Worm (Caenorhabditis elegans) whole organism, mixed stage, embryonic: ENCODE results near the gene sptl-1.

Source experiments
- M03D4.4 ChIP-seq: sonication (generic microtip); optimal IDR thresholded peaks from 2 replicates; lab custom pipeline; 2017; ENCODE audit warnings: mild to moderate bottlenecking, missing genetic modification characterization, missing compliant biosample characterization
- bed-3 ChIP-seq: fragments of 200-800 bp; sonication (Bioruptor generic); optimal IDR thresholded peaks from 3 replicates; lab custom pipeline; 2018; ENCODE audit warnings: mild to moderate bottlenecking, missing genetic modification characterization, moderate library complexity, missing compliant biosample characterization
- ceh-39 ChIP-seq: fragments of 150-350 bp; optimal IDR thresholded peaks from 2 replicates; lab custom pipeline; 2014; ENCODE audit warnings: missing biosample characterization, missing genetic modification characterization
- ceh-43 ChIP-seq: fragments of 200-800 bp; sonication (Bioruptor generic); optimal IDR thresholded peaks from 2 replicates; lab custom pipeline; 2018; ENCODE audit warnings: mild to moderate bottlenecking, missing genetic modification characterization, moderate library complexity, missing compliant biosample characterization
- ceh-83 ChIP-seq: fragments of 200-800 bp; sonication (Bioruptor generic); optimal IDR thresholded peaks from 2 replicates; lab custom pipeline; 2018; ENCODE audit warnings: mild to moderate bottlenecking, missing genetic modification characterization, missing compliant biosample characterization
- ces-1 ChIP-seq: fragments of 150-350 bp; optimal IDR thresholded peaks from 2 replicates; lab custom pipeline; 2014; ENCODE audit warnings: missing biosample characterization, missing genetic modification reagents, missing genetic modification characterization
- cnd-1 ChIP-seq: fragments of 200-800 bp; sonication (Bioruptor generic); optimal IDR thresholded peaks from 2 replicates; lab custom pipeline; 2018; ENCODE audit warnings: mild to moderate bottlenecking, missing genetic modification characterization, missing compliant biosample characterization
- drap-1 ChIP-seq: fragments of 200-800 bp; sonication (Bioruptor generic); optimal IDR thresholded peaks from 3 replicates; lab custom pipeline; 2018; ENCODE audit warnings: mild to moderate bottlenecking, missing genetic modification characterization, missing compliant biosample characterization
- elt-1 ChIP-seq: sonication (generic microtip); optimal IDR thresholded peaks from 2 replicates; lab custom pipeline; 2017; ENCODE audit warnings: missing genetic modification characterization, mild to moderate bottlenecking, missing compliant biosample characterization, antibody characterized with exemption, moderate library complexity, borderline replicate concordance; ENCODE audit not compliant: insufficient read depth
- elt-3 ChIP-seq: fragments of 150-350 bp; optimal IDR thresholded peaks from 2 replicates; lab custom pipeline; 2014; ENCODE audit warnings: missing biosample characterization, missing genetic modification characterization
- flh-1 ChIP-seq: fragments of 200-800 bp; sonication (Bioruptor generic); optimal IDR thresholded peaks from 2 replicates; lab custom pipeline; 2018; ENCODE audit warnings: mild to moderate bottlenecking, missing genetic modification characterization, moderate library complexity, missing compliant biosample characterization
- ham-2 ChIP-seq: fragments of 200-800 bp; sonication (Bioruptor generic); optimal IDR thresholded peaks from 2 replicates; lab custom pipeline; 2018; ENCODE audit warnings: mild to moderate bottlenecking, missing genetic modification characterization, missing compliant biosample characterization
- hlh-1 ChIP-seq: fragments of 150-350 bp; optimal IDR thresholded peaks from 2 replicates; lab custom pipeline; 2014; ENCODE audit warnings: missing biosample characterization, missing genetic modification reagents, missing genetic modification characterization
- lin-13 ChIP-seq: fragments of 150-350 bp; optimal IDR thresholded peaks from 2 replicates; lab custom pipeline; 2014; ENCODE audit warnings: missing biosample characterization, missing genetic modification characterization
- lin-32 ChIP-seq: fragments of 200-800 bp; sonication (Bioruptor generic); optimal IDR thresholded peaks from 2 replicates; lab custom pipeline; 2018; ENCODE audit warnings: mild to moderate bottlenecking, missing genetic modification characterization, missing compliant biosample characterization
- lsy-2 ChIP-seq: fragments of 150-350 bp; optimal IDR thresholded peaks from 2 replicates; lab custom pipeline; 2014; ENCODE audit warnings: missing biosample characterization, missing genetic modification characterization
- mab-5 ChIP-seq: fragments of 150-350 bp; optimal IDR thresholded peaks from 2 replicates; lab custom pipeline; 2014; ENCODE audit warnings: missing biosample characterization, missing genetic modification characterization
- mep-1 ChIP-seq: fragments of 150-350 bp; optimal IDR thresholded peaks from 2 replicates; lab custom pipeline; 2017; ENCODE audit warnings: missing biosample characterization, missing genetic modification reagents, missing genetic modification characterization, inconsistent platforms
- mls-2 ChIP-seq: sonication (generic microtip); optimal IDR thresholded peaks from 2 replicates; lab custom pipeline; 2016; ENCODE audit warnings: mild to moderate bottlenecking, missing genetic modification characterization, moderate library complexity, missing compliant biosample characterization
- nhr-2 ChIP-seq: fragments of 150-350 bp; optimal IDR thresholded peaks from 2 replicates; lab custom pipeline; 2014; ENCODE audit warnings: missing biosample characterization, missing genetic modification characterization
- nhr-237 ChIP-seq: fragments of 150-350 bp; optimal IDR thresholded peaks from 2 replicates; lab custom pipeline; 2014; ENCODE audit warnings: missing biosample characterization, missing genetic modification characterization
- nhr-28 ChIP-seq: fragments of 150-350 bp; optimal IDR thresholded peaks from 2 replicates; lab custom pipeline; 2014; ENCODE audit warnings: missing biosample characterization, missing genetic modification characterization
- nhr-76 ChIP-seq: sonication (generic microtip); optimal IDR thresholded peaks from 2 replicates; lab custom pipeline; 2017; ENCODE audit warnings: missing biosample characterization, missing genetic modification characterization
- pha-4 ChIP-seq: fragments of 150-350 bp; optimal IDR thresholded peaks from 2 replicates; lab custom pipeline; 2018; ENCODE audit warnings: missing biosample characterization, missing genetic modification reagents, missing genetic modification characterization
- sem-2 ChIP-seq: fragments of 200-800 bp; sonication (Bioruptor generic); optimal IDR thresholded peaks from 2 replicates; lab custom pipeline; 2018; ENCODE audit warnings: mild to moderate bottlenecking, missing genetic modification characterization, missing compliant biosample characterization
- snpc-4 ChIP-seq: fragments of 150-350 bp; optimal IDR thresholded peaks from 2 replicates; lab custom pipeline; 2014; ENCODE audit warnings: missing biosample characterization, missing genetic modification characterization
- sptf-1 ChIP-seq: sonication (generic microtip); optimal IDR thresholded peaks from 2 replicates; lab custom pipeline; 2017; ENCODE audit warnings: mild to moderate bottlenecking, missing genetic modification characterization, moderate library complexity, missing compliant biosample characterization
- tbx-8 ChIP-seq: fragments of 200-800 bp; sonication (Bioruptor generic); optimal IDR thresholded peaks from 2 replicates; lab custom pipeline; 2018; ENCODE audit warnings: mild to moderate bottlenecking, missing genetic modification characterization, moderate library complexity, missing compliant biosample characterization
- unc-120 ChIP-seq: sonication (generic microtip); optimal IDR thresholded peaks from 2 replicates; lab custom pipeline; 2017; ENCODE audit warnings: missing genetic modification characterization, missing compliant biosample characterization; ENCODE audit not compliant: poor library complexity, severe bottlenecking
- unc-39 ChIP-seq: fragments of 150-350 bp; optimal IDR thresholded peaks from 2 replicates; lab custom pipeline; 2014; ENCODE audit warnings: missing biosample characterization, missing genetic modification characterization
- unc-62 ChIP-seq: fragments of 150-350 bp; optimal IDR thresholded peaks from 2 replicates; lab custom pipeline; 2014; ENCODE audit warnings: missing biosample characterization, missing genetic modification reagents, missing genetic modification characterization
- zip-8 ChIP-seq: fragments of 150-350 bp; optimal IDR thresholded peaks from 2 replicates; lab custom pipeline; 2014; ENCODE audit warnings: missing biosample characterization, missing genetic modification characterization
- ztf-11 ChIP-seq: fragments of 150-350 bp; optimal IDR thresholded peaks from 2 replicates; lab custom pipeline; 2014; ENCODE audit warnings: missing biosample characterization, missing genetic modification characterization

The sptl-1 gene

ce11 chrII:23025-23424 is 28.4 kb upstream of the sptl-1 start, which contains the start of gene sqt-2:
Gene sqt-2, plus strand, starts transcription at chrII:23325.
- no peak for TF ChIP-seq drap-1
- TF ChIP-seq ces-1 (GFP tag; lab: Kevin White, UChicago) = no peak
- no peak for TF ChIP-seq nhr-237 (tag; lab: Kevin White, UChicago)
- no peak for TF ChIP-seq nhr-2 (tag; lab: Kevin White, UChicago)
- TF ChIP-seq unc-39 (tag; lab: Kevin White, UChicago) = no peak
- no peak for TF ChIP-seq M03D4.4 (tag; lab: Kevin White, UChicago)
- no peak for TF ChIP-seq flh-1 (GFP tag; lab: Kevin White, UChicago)
- TF ChIP-seq snpc-4 (tag; lab: Kevin White, UChicago) = no peak
- no peak for TF ChIP-seq ceh-39
- no peak for TF ChIP-seq lin-13 (tag; lab: Kevin White, UChicago)
- TF ChIP-seq lsy-2 (tag; lab: Kevin White, UChicago) = no peak

ce11 chrII:23739-24138 is 27.7 kb upstream of the sptl-1 start:
- TF ChIP-seq sem-2 (GFP tag; lab: Kevin White, UChicago) (no peak), mab-5 (tag; lab: Kevin White, UChicago) (no peak), unc-62 (GFP tag; lab: Kevin White, UChicago) (no peak), ces-1 (GFP tag; lab: Kevin White, UChicago) (no peak)

DNA sequence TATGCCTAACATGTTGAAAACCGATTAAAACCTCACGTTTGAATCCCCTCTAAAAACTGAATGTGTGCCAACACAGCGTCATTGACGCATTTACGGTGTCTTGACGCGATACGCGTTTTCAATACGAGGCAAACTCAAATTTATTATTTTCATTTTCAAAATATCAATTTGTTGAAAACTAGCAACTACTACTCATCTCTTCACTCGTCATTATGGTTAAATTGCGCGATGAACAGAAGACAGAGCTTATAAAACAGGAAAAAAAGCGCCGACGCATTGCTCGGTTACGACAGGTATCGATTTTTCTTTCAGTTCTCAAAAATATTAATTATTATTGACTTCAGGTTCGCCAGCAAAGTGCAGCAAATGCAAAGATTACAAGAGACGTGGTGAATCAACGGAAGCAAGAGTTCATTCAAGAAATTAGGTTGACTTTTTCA is 26.9 kb upstream of the sptl-1 start, which contains the start of gene enee-1:
Gene enee-1, plus strand, starts transcription at position 108 of the 440 bp plus-strand sequence.
- TF ChIP-seq sptf-1 (tag; lab: Kevin White, UChicago) (no peak), elt-3 (no peak), nhr-28 (tag; lab: Kevin White, UChicago) (no peak), ceh-43 (GFP tag; lab: Kevin White, UChicago) (no peak), snpc-4 (tag; lab: Kevin White, UChicago) (no peak), mep-1 (tag; lab: Kevin White, UChicago) (peak; percentile 50), unc-39 (tag; lab: Kevin White, UChicago) (no peak), unc-62 (GFP tag; lab: Kevin White, UChicago) (peak; percentile 32), nhr-76 (tag; lab: Kevin White, UChicago) (no peak), elt-1 (no peak), nhr-237 (tag; lab: Kevin White, UChicago) (peak; percentile 59), pha-4 (tag; lab: Kevin White, UChicago) (peak; percentile 65), ceh-39 (peak; percentile 20), lsy-2 (tag; lab: Kevin White, UChicago) (peak; percentile 53), mab-5 (tag; lab: Kevin White, UChicago) (no peak), ceh-83 (GFP tag; lab: Kevin White, UChicago) (no peak), ztf-11 (tag; lab: Kevin White, UChicago) (peak; percentile 32), mls-2 (tag; lab: Kevin White, UChicago) (no peak), ham-2 (no peak), flh-1 (GFP tag; lab: Kevin White, UChicago) (no peak), lin-13 (tag; lab: Kevin White, UChicago) (peak; percentile 77), cnd-1 (no peak), ces-1 (GFP tag; lab: Kevin White, UChicago) (peak; percentile 62), bed-3 (GFP tag; lab: Kevin White, UChicago) (no peak), lin-32 (GFP tag; lab: Kevin White, UChicago) (no peak), unc-120 (tag; lab: Kevin White, UChicago) (no peak), drap-1 (no peak)

DNA sequence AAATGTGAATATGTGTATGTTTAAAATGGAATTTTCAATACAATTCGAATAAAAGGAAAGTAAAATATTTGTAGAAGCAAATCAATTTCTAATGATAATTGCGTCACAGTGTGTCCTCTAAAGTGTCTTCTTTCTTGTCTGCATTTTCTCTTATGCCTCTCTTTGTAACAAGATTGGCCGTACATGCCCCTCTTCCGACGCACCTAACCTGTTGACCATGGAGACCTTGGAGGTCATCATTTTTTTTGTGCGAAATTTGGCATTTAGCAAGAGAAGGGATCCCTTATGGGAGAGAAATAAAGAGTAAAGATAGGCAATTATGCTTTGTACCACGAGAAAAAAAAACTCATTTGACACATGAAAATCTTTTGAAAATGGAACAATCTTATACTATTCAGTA is 23.2 kb upstream of the sptl-1 start, which contains the start of gene F23F1.4:
Gene F23F1.4, minus strand, starts transcription at position 141 of the 400 bp plus-strand sequence.
- no peak for TF ChIP-seq snpc-4 (tag; lab: Kevin White, UChicago)
- no peak for TF ChIP-seq lsy-2 (tag; lab: Kevin White, UChicago)
- no peak for TF ChIP-seq hlh-1
- no peak for TF ChIP-seq sem-2 (GFP tag; lab: Kevin White, UChicago)
- TF ChIP-seq lin-13 (tag; lab: Kevin White, UChicago) = no peak
- TF ChIP-seq ces-1 (GFP tag; lab: Kevin White, UChicago) = no peak
- no peak for TF ChIP-seq elt-3
- peak; percentile 95 for TF ChIP-seq nhr-2 (tag; lab: Kevin White, UChicago)
- TF ChIP-seq zip-8 = peak; percentile 32
- no peak for TF ChIP-seq tbx-8
- no peak for TF ChIP-seq nhr-237 (tag; lab: Kevin White, UChicago)
